Worm (Caenorhabditis elegans): ENCODE results near the gene ebax-1.
A peak's percentile ranks its signal among the peaks of the same experiment; 100 is the strongest.

ebax-1 gene

ce11 chrIV:10331882-10332281, 45.1 kb downstream of the ebax-1 start (continued):
- TF ChIP-seq Y105C5A.15 (GFP tag; IDR thresholded peaks at IDR 0.05) (no peak), ztf-7 (tag; optimal IDR thresholded peaks at IDR 0.05) (no peak), daf-12 (tag; optimal IDR thresholded peaks at IDR 0.05) (no peak), lir-3 (tag; optimal IDR thresholded peaks at IDR 0.05) (no peak)

- TF ChIP-seq daf-8 (GFP tag; IDR thresholded peaks at IDR 0.05) (no peak), ceh-82 (tag; optimal IDR thresholded peaks at IDR 0.05) (no peak), aha-1 (tag) (peak; percentile 92)
Measured at ce11 chrIV:10337286-10337685, 50.5 kb downstream of the ebax-1 start.

ce11 chrIV:10339701-10340100, 52.9 kb downstream of the ebax-1 start:
- TF ChIP-seq F26F4.8 (GFP tag; conservative IDR thresholded peaks at IDR 0.05) (no peak), nhr-11 (tag; optimal IDR thresholded peaks at IDR 0.05) (peak; percentile 9)

- TF ChIP-seq mxl-2 (GFP tag; conservative IDR thresholded peaks at IDR 0.05): no peak
- TF ChIP-seq ctbp-1 (GFP tag; IDR thresholded peaks at IDR 0.05): peak; percentile 62; the same call in 1 of the 2 replicates
- TF ChIP-seq hlh-30 (tag; optimal IDR thresholded peaks at IDR 0.05; ENCODE audit: insufficient read depth): peak; percentile 33
- TF ChIP-seq spr-1 (tag; optimal IDR thresholded peaks at IDR 0.05): no peak
- peak; percentile 35 for TF ChIP-seq fkh-10 (GFP tag; optimal IDR thresholded peaks at IDR 0.05)
- no peak for TF ChIP-seq nhr-111 (GFP tag; optimal IDR thresholded peaks at IDR 0.05)
- TF ChIP-seq unc-130 (GFP tag; optimal IDR thresholded peaks at IDR 0.05): no peak
- peak in 1 of 2 experiments; percentile 73 for TF ChIP-seq unc-62 (GFP tag; optimal IDR thresholded peaks at IDR 0.05 in 1 of 2)
- TF ChIP-seq unc-62 (tag; optimal IDR thresholded peaks at IDR 0.05): no peak
- no peak for TF ChIP-seq daf-16 (GFP tag; optimal IDR thresholded peaks at IDR 0.05)
- no peak for TF ChIP-seq daf-16 (tag; optimal IDR thresholded peaks at IDR 0.05)
- TF ChIP-seq mxl-3 (GFP tag; optimal IDR thresholded peaks at IDR 0.05): no peak
- TF ChIP-seq zfp-3 (GFP tag; conservative IDR thresholded peaks at IDR 0.05): no peak
- no peak for TF ChIP-seq ztf-11 (tag; optimal IDR thresholded peaks at IDR 0.05)
- TF ChIP-seq daf-19 (GFP tag; conservative IDR thresholded peaks at IDR 0.05): no peak
- TF ChIP-seq fos-1 (tag; optimal IDR thresholded peaks at IDR 0.05): no peak
- no peak for TF ChIP-seq dmd-6 (GFP tag; IDR thresholded peaks at IDR 0.05)
- TF ChIP-seq madf-5 (GFP tag; IDR thresholded peaks at IDR 0.05): no peak
- no peak for TF ChIP-seq dmd-8 (GFP tag; IDR thresholded peaks at IDR 0.05)
- no peak for TF ChIP-seq lin-15B (tag; optimal IDR thresholded peaks at IDR 0.05)
- no peak for TF ChIP-seq lin-29 (GFP tag; IDR thresholded peaks at IDR 0.05)
- TF ChIP-seq ama-1 (optimal IDR thresholded peaks at IDR 0.05): no peak
- TF ChIP-seq zfp-2 (tag; optimal IDR thresholded peaks at IDR 0.05): no peak
- TF ChIP-seq F10B5.3 (tag; optimal IDR thresholded peaks at IDR 0.05): peak; percentile 1
- TF ChIP-seq duxl-1 (tag; optimal IDR thresholded peaks at IDR 0.05; ENCODE audit: poor library complexity): no peak
- peak; percentile 1 for TF ChIP-seq F37D6.2 (tag; optimal IDR thresholded peaks at IDR 0.05)
- peak; percentile 36; the same call in 1 of the 2 replicates for TF ChIP-seq hmg-1.1 (GFP tag; IDR thresholded peaks at IDR 0.05)
- no peak for TF ChIP-seq nhr-25 (tag; optimal IDR thresholded peaks at IDR 0.05; ENCODE audit: borderline replicate concordance, insufficient read depth)
- TF ChIP-seq nhr-237 (tag; optimal IDR thresholded peaks at IDR 0.05): no peak
- TF ChIP-seq lsy-2 (tag; optimal IDR thresholded peaks at IDR 0.05): no peak
- TF ChIP-seq ceh-62 (tag; optimal IDR thresholded peaks at IDR 0.05): no peak
- TF ChIP-seq arid-1 (GFP tag; conservative IDR thresholded peaks at IDR 0.05): no peak
- TF ChIP-seq lim-7 (GFP tag; IDR thresholded peaks at IDR 0.05): no peak
- no peak for TF ChIP-seq dve-1 (tag; optimal IDR thresholded peaks at IDR 0.05; ENCODE audit: insufficient read depth)
- TF ChIP-seq T20F7.1 (GFP tag; optimal IDR thresholded peaks at IDR 0.05): no peak
- TF ChIP-seq ceh-28 (tag; optimal IDR thresholded peaks at IDR 0.05): no peak
- TF ChIP-seq zip-2 (tag; optimal IDR thresholded peaks at IDR 0.05): no peak
Measured at ce11 chrIV:10341618-10342360, 55.0 kb downstream of the ebax-1 start.

All from whole organism, L4 larva.